Worm (Caenorhabditis elegans): Measurements from ENCODE around the gene egli-1.
A peak's percentile ranks its signal among the peaks of the same experiment; 100 is the strongest.

egli-1 gene

DNA sequence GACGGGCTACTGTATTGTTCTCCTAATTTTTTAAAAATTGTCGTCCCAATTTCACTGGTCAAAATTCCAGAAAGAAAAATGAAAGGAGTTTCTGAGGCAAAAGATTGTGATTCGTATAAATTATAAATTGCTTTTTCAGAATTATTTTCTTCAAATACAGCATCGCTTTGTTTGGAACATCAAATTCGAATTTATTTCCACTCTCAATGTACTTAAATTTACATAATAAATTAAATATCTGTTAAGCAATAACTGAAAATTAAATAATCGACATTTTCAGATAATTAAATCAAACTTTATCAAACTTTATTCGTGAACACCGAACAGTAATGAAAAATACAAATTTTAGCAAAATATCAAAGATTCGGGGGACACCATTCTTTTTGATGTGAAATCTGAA lies 49.0 kb upstream of the egli-1 start:
- no peak for TF ChIP-seq ceh-9 (tag; optimal IDR thresholded peaks at IDR 0.05)
- TF ChIP-seq mdl-1 (tag; optimal IDR thresholded peaks at IDR 0.05), result no peak
- TF ChIP-seq lin-15B (tag; optimal IDR thresholded peaks at IDR 0.05), result no peak
- TF ChIP-seq elt-3 (tag; optimal IDR thresholded peaks at IDR 0.05), result no peak
- no peak for TF ChIP-seq nhr-43 (tag; optimal IDR thresholded peaks at IDR 0.05; ENCODE audit: poor library complexity, severe bottlenecking)
- TF ChIP-seq ceh-28 (tag; optimal IDR thresholded peaks at IDR 0.05), result peak; percentile 8

DNA sequence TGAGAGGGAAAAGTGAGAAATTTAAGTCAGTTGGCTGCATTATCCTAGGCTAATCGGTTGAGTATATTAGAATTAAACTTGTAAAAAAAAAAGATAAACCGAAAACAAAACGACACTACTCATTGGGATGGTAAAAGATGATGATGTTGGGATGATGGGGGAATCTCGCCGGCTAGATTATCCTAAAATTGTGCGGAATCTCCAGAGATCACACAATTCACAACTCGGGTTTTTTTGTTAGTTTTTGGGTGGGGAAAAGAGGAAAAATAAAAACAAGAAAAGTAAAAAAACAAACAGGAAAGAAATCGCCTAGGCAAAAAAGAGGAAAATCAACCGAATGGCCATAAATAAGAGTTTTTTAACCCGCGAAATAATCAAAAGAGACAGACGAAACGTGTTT lies 48.6 kb upstream of the egli-1 start:
- TF ChIP-seq ama-1 (optimal IDR thresholded peaks at IDR 0.05), result peak; percentile 59
- TF ChIP-seq lin-15B (tag; optimal IDR thresholded peaks at IDR 0.05), result no peak
- TF ChIP-seq R02D3.7 (tag; optimal IDR thresholded peaks at IDR 0.05), result no peak
- TF ChIP-seq nfya-1 (tag; optimal IDR thresholded peaks at IDR 0.05; ENCODE audit: insufficient read depth), result no peak

DNA sequence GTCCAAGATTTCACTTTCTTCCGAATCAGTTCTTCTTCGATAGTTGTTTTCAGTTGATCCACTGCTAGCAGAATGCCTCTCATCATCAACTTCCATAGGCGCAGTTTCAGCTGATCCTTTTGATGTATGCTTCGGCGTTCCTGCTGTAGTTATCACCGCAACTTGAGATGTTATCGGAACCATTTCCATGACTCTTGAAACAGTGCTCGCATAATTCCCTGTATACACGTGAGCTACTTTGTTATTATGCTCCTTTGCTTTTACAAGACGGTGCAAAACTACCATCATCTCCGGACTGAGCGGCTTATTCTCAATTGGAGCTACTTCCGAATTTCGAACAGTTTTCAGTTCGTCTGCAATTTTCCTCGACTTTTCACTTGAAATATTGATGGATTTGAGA lies 46.6 kb upstream of the egli-1 start:
- TF ChIP-seq nhr-25 (tag; optimal IDR thresholded peaks at IDR 0.05), result peak; percentile 7
- no peak for TF ChIP-seq nhr-237 (tag; optimal IDR thresholded peaks at IDR 0.05)

DNA sequence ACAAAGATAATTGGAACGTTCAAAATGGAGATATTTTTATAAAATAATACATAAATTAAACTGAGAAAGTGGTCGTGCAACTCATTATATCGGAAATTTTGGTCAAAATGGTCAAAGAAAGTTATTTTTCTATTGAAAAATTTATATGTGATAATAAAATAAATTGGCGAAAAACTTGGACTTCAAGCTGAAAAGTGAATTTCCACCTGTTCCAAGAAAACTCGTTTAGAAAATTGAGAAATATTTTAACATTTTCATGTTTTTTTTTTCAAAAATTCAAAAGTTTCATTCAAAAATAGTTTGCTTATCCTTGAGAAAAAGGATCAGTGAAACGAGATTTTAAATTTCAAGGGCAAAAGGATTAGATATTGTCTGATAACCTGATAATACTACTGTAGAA lies 44.7 kb upstream of the egli-1 start:
- TF ChIP-seq nhr-237 (tag; optimal IDR thresholded peaks at IDR 0.05) (no peak), ceh-16 (tag; optimal IDR thresholded peaks at IDR 0.05) (no peak), tbx-2 (tag; optimal IDR thresholded peaks at IDR 0.05) (no peak), ceh-28 (tag; optimal IDR thresholded peaks at IDR 0.05) (no peak), nhr-23 (tag; optimal IDR thresholded peaks at IDR 0.05) (no peak), ztf-11 (tag; optimal IDR thresholded peaks at IDR 0.05) (no peak), unc-62 (GFP tag; optimal IDR thresholded peaks at IDR 0.05) (no peak), elt-3 (tag; optimal IDR thresholded peaks at IDR 0.05) (no peak), eor-1 (tag; optimal IDR thresholded peaks at IDR 0.05) (no peak), unc-39 (tag; optimal IDR thresholded peaks at IDR 0.05) (no peak)

DNA sequence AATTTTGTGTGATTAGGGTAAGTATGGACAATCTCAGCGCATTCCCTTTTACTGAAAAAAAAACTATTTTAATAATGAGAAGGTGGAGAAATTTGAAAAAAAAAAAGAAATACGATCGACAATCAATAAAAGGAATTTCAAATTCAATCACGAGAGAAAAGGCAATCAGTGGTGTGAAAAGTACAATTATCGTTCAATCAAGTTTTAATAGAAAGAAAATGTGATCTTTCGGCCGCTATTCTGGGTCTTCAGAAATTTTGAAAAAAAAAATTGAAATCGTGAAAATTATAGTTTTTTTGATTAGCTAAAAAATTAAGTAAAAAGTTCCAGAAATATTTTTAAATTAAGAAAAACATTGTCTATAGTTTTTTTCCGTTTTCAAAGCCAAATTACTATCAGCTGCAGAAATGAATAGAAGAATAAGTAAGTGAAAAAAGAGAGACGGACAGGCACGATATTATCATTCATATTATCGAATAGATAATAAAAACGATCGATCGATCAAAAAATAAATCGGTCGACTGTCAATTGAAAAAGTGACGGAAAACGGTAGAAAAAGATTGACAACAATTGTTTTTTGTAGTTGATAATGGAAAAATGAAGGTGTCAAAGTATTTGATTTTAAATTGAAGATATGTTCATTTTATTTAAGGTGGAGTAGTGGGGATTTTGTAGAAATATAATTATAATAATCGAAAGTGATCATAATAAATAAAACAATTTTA lies 43.5 kb upstream of the egli-1 start, which contains the start of gene gldi-3:
TSS of gene gldi-3 (minus strand) at position 51 of the 725 bp plus-strand sequence.
- TF ChIP-seq snpc-4 (tag; optimal IDR thresholded peaks at IDR 0.05) (no peak), daf-12 (tag; optimal IDR thresholded peaks at IDR 0.05) (no peak), pqm-1 (tag; optimal IDR thresholded peaks at IDR 0.05) (peak; percentile 7), elt-2 (tag; optimal IDR thresholded peaks at IDR 0.05) (peak; percentile 61)

DNA sequence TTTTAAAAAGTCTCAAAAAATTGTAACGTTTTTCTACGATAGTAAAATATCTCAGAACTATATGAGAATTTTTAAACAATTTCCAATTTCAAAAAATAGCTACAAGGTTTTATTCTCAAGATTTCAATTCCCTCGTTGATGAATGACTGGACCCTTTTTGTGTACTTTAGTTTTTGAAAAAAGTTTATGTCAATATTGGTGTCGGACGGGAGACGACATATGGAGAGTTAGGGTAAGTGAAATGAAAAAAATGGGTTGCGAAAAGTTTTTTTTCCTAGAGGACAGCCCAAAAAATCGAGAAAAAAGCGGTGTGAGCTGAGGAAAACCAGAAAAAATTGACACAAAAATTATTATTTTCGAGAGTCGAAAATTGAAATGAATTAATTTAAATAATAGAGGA lies 42.9 kb upstream of the egli-1 start:
- peak; percentile 41 for TF ChIP-seq ama-1 (optimal IDR thresholded peaks at IDR 0.05)
- no peak for TF ChIP-seq nhr-76 (tag; optimal IDR thresholded peaks at IDR 0.05)
- peak; percentile 93 for TF ChIP-seq pha-4 (tag; optimal IDR thresholded peaks at IDR 0.05)
- TF ChIP-seq R02D3.7 (tag; optimal IDR thresholded peaks at IDR 0.05), result no peak

DNA sequence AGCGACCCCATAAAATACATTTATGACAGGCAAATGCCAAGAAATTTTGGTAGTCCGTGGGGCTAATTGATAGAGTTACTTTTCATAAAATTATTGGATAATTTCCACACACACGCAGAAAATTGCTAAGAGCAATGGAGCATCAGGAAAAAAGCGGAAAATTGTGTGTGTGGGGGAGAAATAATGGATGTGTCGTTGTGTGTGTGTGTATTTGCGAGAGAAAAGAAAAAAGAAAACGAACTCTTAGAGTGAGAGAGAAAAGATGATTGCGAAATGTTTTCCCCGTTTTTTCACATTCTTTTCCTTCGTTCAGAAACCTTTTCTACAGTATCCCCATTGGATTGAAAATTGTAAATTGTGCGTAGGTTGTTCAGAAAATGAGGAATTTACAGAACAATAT lies 42.2 kb upstream of the egli-1 start:
- peak; percentile 56 for TF ChIP-seq nfya-1 (tag; optimal IDR thresholded peaks at IDR 0.05; ENCODE audit: insufficient read depth)
- TF ChIP-seq ceh-16 (tag; optimal IDR thresholded peaks at IDR 0.05), result no peak
- TF ChIP-seq ama-1 (optimal IDR thresholded peaks at IDR 0.05), result peak; percentile 40
- no peak for TF ChIP-seq eor-1 (tag; optimal IDR thresholded peaks at IDR 0.05)
- peak; percentile 69 for TF ChIP-seq egl-5 (tag; optimal IDR thresholded peaks at IDR 0.05)
- TF ChIP-seq lin-15B (tag; optimal IDR thresholded peaks at IDR 0.05), result peak; percentile 6
- TF ChIP-seq lin-39 (tag; optimal IDR thresholded peaks at IDR 0.05), result peak; percentile 55
- TF ChIP-seq hmg-11 (tag; optimal IDR thresholded peaks at IDR 0.05), result peak; percentile 57

DNA sequence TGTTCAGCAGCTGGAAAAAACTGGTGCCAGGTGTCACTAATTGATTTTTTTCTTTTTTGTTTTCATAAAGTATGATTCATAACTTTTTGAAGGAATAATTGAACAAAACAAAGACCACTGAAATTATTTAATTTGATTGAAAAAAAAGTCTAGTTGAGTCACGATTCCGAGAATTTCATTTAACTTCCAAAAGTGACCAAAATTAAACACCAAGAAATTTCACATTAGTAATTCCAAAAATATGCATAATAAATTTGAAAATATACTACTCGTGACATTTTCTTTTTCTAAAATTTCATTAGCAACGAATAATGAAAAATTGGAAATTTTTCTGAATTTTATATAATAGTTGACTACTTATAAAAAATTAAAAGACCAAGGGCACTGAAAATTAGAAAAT lies 41.7 kb upstream of the egli-1 start:
- no peak for TF ChIP-seq ZK546.5 (tag; optimal IDR thresholded peaks at IDR 0.05)
- TF ChIP-seq nhr-43 (tag; optimal IDR thresholded peaks at IDR 0.05; ENCODE audit: poor library complexity, severe bottlenecking), result no peak
- no peak for TF ChIP-seq mdl-1 (tag; optimal IDR thresholded peaks at IDR 0.05)
